Worm (Caenorhabditis elegans): ENCODE results near the gene nrde-1.

DNA sequence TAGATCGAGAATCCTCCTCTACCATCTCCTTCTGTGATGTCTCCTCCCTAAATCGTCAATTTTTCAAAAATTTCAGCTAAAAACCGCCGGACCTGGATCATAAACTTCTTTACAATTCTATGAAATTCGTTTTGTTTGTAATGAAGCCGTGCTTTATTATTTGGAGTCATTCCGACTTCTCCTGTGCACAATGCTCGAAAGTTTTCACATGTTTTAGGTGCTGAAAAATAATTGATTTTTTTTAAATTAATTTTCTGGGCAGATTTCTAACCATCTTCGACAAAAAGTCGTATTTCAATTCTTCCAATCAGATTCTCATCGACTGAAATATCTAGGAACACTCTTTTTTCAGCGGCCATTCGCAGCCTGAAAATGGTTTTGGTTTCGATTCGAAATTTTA is 14.0 kb upstream of the nrde-1 start, which contains the start of gene cyn-9:
- no peak for TF ChIP-seq him-1 (tag; optimal IDR thresholded peaks at IDR 0.05)
- no peak for TF ChIP-seq dao-5 (tag; optimal IDR thresholded peaks at IDR 0.05)
